Worm (Caenorhabditis elegans) whole organism, L3 larva: Measurements from ENCODE around the gene srd-40.
A peak's percentile ranks its signal among the peaks of the same experiment; 100 is the strongest.

Experiments
- aly-2 ChIP-seq: fragments of 150-350 bp; optimal IDR thresholded peaks from 2 replicates; lab custom pipeline; 2014; ENCODE audit warnings: missing biosample characterization, missing genetic modification characterization
- egl-27 ChIP-seq: sonication (generic microtip); optimal IDR thresholded peaks from 4 replicates; lab custom pipeline; 2017; ENCODE audit warnings: missing biosample characterization, missing genetic modification reagents, missing genetic modification characterization
- elt-1 ChIP-seq: fragments of 150-350 bp; optimal IDR thresholded peaks from 2 replicates; lab custom pipeline; 2014; ENCODE audit warnings: missing biosample characterization, missing genetic modification characterization
- elt-2 ChIP-seq: sonication (generic microtip); optimal IDR thresholded peaks from 2 replicates; lab custom pipeline; 2016; ENCODE audit warnings: missing genetic modification reagents, mild to moderate bottlenecking, missing genetic modification characterization, missing compliant biosample characterization
- fkh-10 ChIP-seq: sonication (generic microtip); optimal IDR thresholded peaks from 2 replicates; lab custom pipeline; 2017; ENCODE audit warnings: missing biosample characterization, missing genetic modification reagents, missing genetic modification characterization
- fos-1 ChIP-seq: fragments of 150-350 bp; optimal IDR thresholded peaks from 2 replicates; lab custom pipeline; 2014; ENCODE audit warnings: missing biosample characterization, missing genetic modification characterization
- mml-1 ChIP-seq: fragments of 150-350 bp; sonication (generic microtip); optimal IDR thresholded peaks from 3 replicates; lab custom pipeline; 2014; ENCODE audit warnings: missing biosample characterization, missing genetic modification characterization
- nhr-11 ChIP-seq: fragments of 150-350 bp; optimal IDR thresholded peaks from 2 replicates; lab custom pipeline; 2014; ENCODE audit warnings: missing biosample characterization, missing genetic modification characterization
- nhr-76 ChIP-seq: fragments of 150-350 bp; sonication (generic microtip); optimal IDR thresholded peaks from 5 replicates; lab custom pipeline; 2014; ENCODE audit warnings: missing biosample characterization, missing genetic modification characterization
- snpc-4 ChIP-seq: fragments of 150-350 bp; optimal IDR thresholded peaks from 2 replicates; lab custom pipeline; 2014; ENCODE audit warnings: missing biosample characterization, missing genetic modification characterization
- tbx-2 ChIP-seq: sonication (generic microtip); optimal IDR thresholded peaks from 2 replicates; lab custom pipeline; 2016; ENCODE audit warnings: mild to moderate bottlenecking, missing genetic modification characterization, missing compliant biosample characterization

- no peak for TF ChIP-seq aly-2 (tag; lab: Kevin White, UChicago)
- TF ChIP-seq fkh-10 (GFP tag; lab: Kevin White, UChicago): no peak
- TF ChIP-seq elt-1 (tag; lab: Kevin White, UChicago): no peak
- TF ChIP-seq tbx-2: no peak
- TF ChIP-seq snpc-4: no peak
- TF ChIP-seq egl-27 (tag; lab: Kevin White, UChicago): no peak
- TF ChIP-seq mml-1 (tag; lab: Kevin White, UChicago): no peak
- no peak for TF ChIP-seq nhr-11 (tag; lab: Kevin White, UChicago)
- TF ChIP-seq elt-2: peak; percentile 15
- no peak for TF ChIP-seq fos-1
- TF ChIP-seq nhr-76 (tag; lab: Kevin White, UChicago): no peak
Measured at ce11 chrX:12350207-12350606, 26.7 kb downstream of the srd-40 start, which contains the start of gene F42F12.3.
